Fruit fly (Drosophila melanogaster): ENCODE measurements around the gene CG4281.

CG4281 gene

dm6 chrX:2080367-2080927 is 15.5 kb upstream of the CG4281 start, which contains the start of the genes CG16903 and Unc-76 (continued):
- no peak for TF ChIP-seq CG11696 (GFP tag; IDR thresholded peaks at IDR 0.05)
- TF ChIP-seq Tbp (GFP tag; optimal IDR thresholded peaks at IDR 0.05), result no peak
- peak; percentile 100 for TF ChIP-seq pzg (GFP tag; optimal IDR thresholded peaks at IDR 0.05)
- TF ChIP-seq CG8281 (tag; optimal IDR thresholded peaks at IDR 0.05), result no peak
- TF ChIP-seq Dref (GFP tag; IDR thresholded peaks at IDR 0.05), result peak; percentile 79
- no peak for TF ChIP-seq gem (tag; optimal IDR thresholded peaks at IDR 0.05)
- TF ChIP-seq luna (GFP tag; optimal IDR thresholded peaks at IDR 0.05), result no peak
- peak; percentile 20 for TF ChIP-seq CG7271 (tag; optimal IDR thresholded peaks at IDR 0.05)
- no peak for TF ChIP-seq schlank (tag; optimal IDR thresholded peaks at IDR 0.05)
- peak; percentile 36 for TF ChIP-seq unpg (GFP tag; optimal IDR thresholded peaks at IDR 0.05)

- TF ChIP-seq E2f1 (GFP tag; IDR thresholded peaks at IDR 0.05) (no peak), amos (GFP tag; IDR thresholded peaks at IDR 0.05; ENCODE audit: partially characterized antibody) (no peak), CG3407 (GFP tag; optimal IDR thresholded peaks at IDR 0.05) (no peak), exex (tag; optimal IDR thresholded peaks at IDR 0.05) (no peak), CG14965 (GFP tag; optimal IDR thresholded peaks at IDR 0.05; ENCODE audit: borderline replicate concordance) (no peak), tna (GFP tag; IDR thresholded peaks at IDR 0.05; ENCODE audit: partially characterized antibody) (no peak), gfzf (GFP tag; optimal IDR thresholded peaks at IDR 0.05) (peak; percentile 40), CG8089 (GFP tag; optimal IDR thresholded peaks at IDR 0.05) (no peak), Med (GFP tag) (peak; percentile 17), kay (GFP tag; optimal IDR thresholded peaks at IDR 0.05) (peak; percentile 49), CG10462 (GFP tag; optimal IDR thresholded peaks at IDR 0.05) (no peak), CG7987 (GFP tag; optimal IDR thresholded peaks at IDR 0.05) (no peak), zen2 (GFP tag; IDR thresholded peaks at IDR 0.05; ENCODE audit: partially characterized antibody) (no peak), CG4360 (GFP tag; IDR thresholded peaks at IDR 0.05) (no peak), gt (GFP tag; IDR thresholded peaks at IDR 0.05) (no peak), CG5180 (GFP tag; optimal IDR thresholded peaks at IDR 0.05) (no peak), cato (GFP tag; optimal IDR thresholded peaks at IDR 0.05; ENCODE audit: borderline replicate concordance) (no peak), CG33557 (GFP tag; optimal IDR thresholded peaks at IDR 0.05) (no peak), sqz (GFP tag; optimal IDR thresholded peaks at IDR 0.05) (no peak), Atf3 (GFP tag; optimal IDR thresholded peaks at IDR 0.05) (no peak), CG6272 (GFP tag; IDR thresholded peaks at IDR 0.05) (no peak), CG9609 (GFP tag; optimal IDR thresholded peaks at IDR 0.05) (no peak), CG9932 (GFP tag; IDR thresholded peaks at IDR 0.05) (no peak), gro (GFP tag; optimal IDR thresholded peaks at IDR 0.05) (no peak), vvl (GFP tag; IDR thresholded peaks at IDR 0.05) (no peak), CG6254 (GFP tag; optimal IDR thresholded peaks at IDR 0.05) (no peak), Nf-YC (tag; optimal IDR thresholded peaks at IDR 0.05) (peak; percentile 87), CG8765 (GFP tag; IDR thresholded peaks at IDR 0.05) (no peak), CTCF (GFP tag; optimal IDR thresholded peaks at IDR 0.05) (no peak), caup (GFP tag; optimal IDR thresholded peaks at IDR 0.05; ENCODE audit: severe bottlenecking) (no peak), Poxn (GFP tag; IDR thresholded peaks at IDR 0.05) (no peak), shn (GFP tag; optimal IDR thresholded peaks at IDR 0.05) (no peak), Bdp1 (GFP tag; optimal IDR thresholded peaks at IDR 0.05) (no peak), fd3F (GFP tag; optimal IDR thresholded peaks at IDR 0.05) (no peak), CG30403 (GFP tag; optimal IDR thresholded peaks at IDR 0.05) (no peak), Fer1 (GFP tag; optimal IDR thresholded peaks at IDR 0.05) (no peak), CG9797 (GFP tag; optimal IDR thresholded peaks at IDR 0.05) (peak; percentile 45)
These were observed 11.7 kb upstream of the CG4281 start, which contains the start of gene CG4025 for dm6 chrX:2076412-2077357. Gene CG4025 (plus strand): TSS chrX:2076966.
